Worm (Caenorhabditis elegans) whole organism, L1 larva: ENCODE results near the gene Y49F6A.11.

Experiments
- ceh-88 ChIP-seq: fragments of 200-800 bp; sonication (Bioruptor generic); IDR thresholded peaks from 2 replicates; pipeline ENCODE4 v1.3.6; 2022; ENCODE audit warnings: missing genetic modification characterization, missing compliant biosample characterization
- ceh-90 ChIP-seq: sonication (generic microtip); optimal IDR thresholded peaks from 2 replicates; lab custom pipeline; 2016; ENCODE audit warnings: missing genetic modification characterization, missing compliant biosample characterization
- ces-1 ChIP-seq: fragments of 150-350 bp; optimal IDR thresholded peaks from 2 replicates; lab custom pipeline; 2014; ENCODE audit warnings: missing biosample characterization, missing genetic modification reagents, missing genetic modification characterization
- egl-27 ChIP-seq, 2 experiments: fragments of 150-350 bp in 1 of 2; sonication (generic microtip); optimal IDR thresholded peaks; 3 replicates each; lab custom pipeline; 2017 to 2018; ENCODE audit warnings: missing biosample characterization in 2 of 2, missing genetic modification characterization in 2 of 2, missing genetic modification reagents in 2 of 2
- lin-39 ChIP-seq: fragments of 150-350 bp; optimal IDR thresholded peaks from 2 replicates; lab custom pipeline; 2014; ENCODE audit warnings: missing biosample characterization, missing genetic modification reagents, missing genetic modification characterization
- nhr-85 ChIP-seq: sonication (generic microtip); peaks from one replicate; lab custom pipeline; 2016; ENCODE audit warnings: missing genetic modification characterization, inconsistent platforms, missing compliant biosample characterization
- skn-1 ChIP-seq: fragments of 150-350 bp; optimal IDR thresholded peaks from 2 replicates; lab custom pipeline; 2014; ENCODE audit warnings: missing biosample characterization, missing genetic modification characterization
- unc-98 ChIP-seq: fragments of 200-800 bp; sonication (Bioruptor generic); IDR thresholded peaks from 2 replicates; pipeline ENCODE4 v1.3.6; 2022; ENCODE audit warnings: missing genetic modification characterization, missing compliant biosample characterization
- ztf-11 ChIP-seq, 2 experiments: sonication (generic microtip); optimal IDR thresholded peaks; 2 replicates each; lab custom pipeline; 2016 to 2017; ENCODE audit warnings: missing genetic modification characterization in 2 of 2, missing biosample characterization in 1 of 2, missing compliant biosample characterization in 1 of 2

ce11 chrII:3639238-3639637 lies 40.6 kb upstream of the Y49F6A.11 start, which contains the start of gene fbxb-31:
- TF ChIP-seq nhr-85 (no peak), ceh-90 (tag; lab: Kevin White, UChicago) (no peak), ces-1 (GFP tag; lab: Kevin White, UChicago) (no peak), lin-39 (no peak), unc-98 (no peak), egl-27 (tag; optimal IDR thresholded peaks at IDR 0.05; lab: Kevin White, UChicago) (no peak), ztf-11 (tag; optimal IDR thresholded peaks at IDR 0.05; lab: Kevin White, UChicago) (no peak), skn-1 (no peak), ceh-88 (no peak)
